Fruit fly (Drosophila melanogaster) whole organism, wandering third instar larva: ENCODE data around the gene Dscam4.

Experiments
- CrebA ChIP-seq: fragments of 200-800 bp; sonication (Bioruptor generic); optimal IDR thresholded peaks from 2 replicates; lab custom pipeline; 2016; ENCODE audit warnings: missing biosample characterization, mild to moderate bottlenecking, missing genetic modification characterization, borderline replicate concordance
- Hr83 ChIP-seq: fragments of 200-300 bp; sonication (Bioruptor generic); optimal IDR thresholded peaks from 2 replicates; lab custom pipeline; 2016; ENCODE audit warnings: missing biosample characterization, mild to moderate bottlenecking, missing genetic modification characterization, moderate library complexity; ENCODE audit not compliant: poor library complexity, severe bottlenecking
- N ChIP-seq: fragments of >200 bp; optimal IDR thresholded peaks from 2 replicates; lab custom pipeline; 2018; ENCODE audit warnings: missing biosample characterization, missing external identifiers, missing genetic modification characterization
- Rel ChIP-seq, 2 experiments: fragments of 200-800 bp; sonication (Bioruptor generic) in 1 of 2; optimal IDR thresholded peaks; 2 replicates in 1 of 2; 3 replicates in 1 of 2; lab custom pipeline; 2016 to 2019; ENCODE audit warnings: mild to moderate bottlenecking in 2 of 2, missing biosample characterization in 2 of 2, missing genetic modification characterization in 2 of 2, moderate library complexity in 1 of 2
- ey ChIP-seq: fragments of 200-800 bp; sonication (Bioruptor generic); optimal IDR thresholded peaks from 2 replicates; lab custom pipeline; 2016; ENCODE audit warnings: missing biosample characterization, missing genetic modification characterization
- foxo ChIP-seq, 2 experiments: fragments of 200-800 bp; sonication (Bioruptor generic); optimal IDR thresholded peaks; 2 replicates in 1 of 2; 3 replicates in 1 of 2; lab custom pipeline; 2016 to 2017; ENCODE audit warnings: missing biosample characterization in 2 of 2, missing genetic modification characterization in 2 of 2
- h ChIP-seq: fragments of 200-800 bp; sonication (Bioruptor generic); optimal IDR thresholded peaks from 3 replicates; lab custom pipeline; 2016; ENCODE audit warnings: missing biosample characterization, mild to moderate bottlenecking, missing genetic modification characterization
- pan ChIP-seq: fragments of >200 bp; optimal IDR thresholded peaks from 2 replicates; lab custom pipeline; 2017
- psq ChIP-seq: fragments of 200-800 bp; sonication (Bioruptor generic); optimal IDR thresholded peaks from 3 replicates; lab custom pipeline; 2017; ENCODE audit warnings: missing biosample characterization, mild to moderate bottlenecking, missing genetic modification characterization, moderate library complexity
- rgr ChIP-seq: fragments of 200-800 bp; sonication (Bioruptor generic); optimal IDR thresholded peaks from 3 replicates; lab custom pipeline; 2016; ENCODE audit warnings: missing biosample characterization, mild to moderate bottlenecking, missing genetic modification characterization
- usp ChIP-seq: fragments of >200 bp; optimal IDR thresholded peaks from 2 replicates; lab custom pipeline; 2017; ENCODE audit warnings: missing biosample characterization, missing genetic modification characterization

- no peak for TF ChIP-seq rgr (GFP tag; lab: Kevin White, UChicago)
- no peak for TF ChIP-seq psq (GFP tag; lab: Kevin White, UChicago)
- no peak for TF ChIP-seq pan (lab: Kevin White, UChicago)
- no peak for TF ChIP-seq usp (GFP tag; lab: Kevin White, UChicago)
- no peak for TF ChIP-seq Hr83 (GFP tag; lab: Kevin White, UChicago)
- TF ChIP-seq h (GFP tag; lab: Kevin White, UChicago): no peak
- TF ChIP-seq foxo (GFP tag; optimal IDR thresholded peaks at IDR 0.05; lab: Kevin White, UChicago): no peak
- no peak for TF ChIP-seq Rel (GFP tag; optimal IDR thresholded peaks at IDR 0.05; lab: Kevin White, UChicago)
- TF ChIP-seq Rel (tag; optimal IDR thresholded peaks at IDR 0.05; lab: Kevin White, UChicago): no peak
- no peak for TF ChIP-seq N (GFP tag; lab: Kevin White, UChicago)
- TF ChIP-seq CrebA (GFP tag; lab: Kevin White, UChicago): no peak
- TF ChIP-seq ey (GFP tag; lab: Kevin White, UChicago): no peak
Observed at dm6 chr3L:8240501-8240900, 2.1 kb downstream of the Dscam4 start, which contains the start of gene CG7213.
